Worm (Caenorhabditis elegans) whole organism, late embryonic: Measurements from ENCODE around the gene Y69A2AR.50.
A peak's percentile ranks its signal among the peaks of the same experiment; 100 is the strongest.

Experiments
- C08G9.2 ChIP-seq: sonication (generic microtip); optimal IDR thresholded peaks from 2 replicates; lab custom pipeline; 2016; ENCODE audit warnings: mild to moderate bottlenecking, missing genetic modification characterization, moderate library complexity, missing compliant biosample characterization
- C38D4.7 ChIP-seq: fragments of 200-800 bp; sonication (Bioruptor generic); optimal IDR thresholded peaks from 2 replicates; lab custom pipeline; 2018; ENCODE audit warnings: mild to moderate bottlenecking, missing genetic modification characterization, moderate library complexity, missing compliant biosample characterization
- K02D7.2 ChIP-seq: sonication (generic microtip); optimal IDR thresholded peaks from 2 replicates; lab custom pipeline; 2017; ENCODE audit warnings: mild to moderate bottlenecking, missing genetic modification characterization, missing compliant biosample characterization
- K09A11.1 ChIP-seq: sonication (generic microtip); optimal IDR thresholded peaks from 2 replicates; lab custom pipeline; 2017; ENCODE audit warnings: antibody characterized with exemption, mild to moderate bottlenecking, missing genetic modification characterization, missing compliant biosample characterization; ENCODE audit not compliant: insufficient read depth
- T23F11.4 ChIP-seq: fragments of 200-800 bp; sonication (Bioruptor generic); optimal IDR thresholded peaks from 2 replicates; lab custom pipeline; 2018; ENCODE audit warnings: mild to moderate bottlenecking, missing genetic modification characterization, missing compliant biosample characterization
- Y22D7AL.16 ChIP-seq: sonication (generic microtip); optimal IDR thresholded peaks from 2 replicates; lab custom pipeline; 2016; ENCODE audit warnings: missing genetic modification characterization, missing compliant biosample characterization
- ama-1 ChIP-seq: fragments of 150-350 bp; optimal IDR thresholded peaks from 2 replicates; lab custom pipeline; 2014
- ceh-18 ChIP-seq: sonication (generic microtip); optimal IDR thresholded peaks from 2 replicates; lab custom pipeline; 2016; ENCODE audit warnings: missing genetic modification characterization, missing compliant biosample characterization
- ceh-22 ChIP-seq: sonication (generic microtip); optimal IDR thresholded peaks from 2 replicates; lab custom pipeline; 2017; ENCODE audit warnings: missing biosample characterization, missing genetic modification characterization
- ceh-24 ChIP-seq: sonication (generic microtip); optimal IDR thresholded peaks from 2 replicates; lab custom pipeline; 2016; ENCODE audit warnings: mild to moderate bottlenecking, missing genetic modification characterization, missing compliant biosample characterization
- ceh-31 ChIP-seq: sonication (generic microtip); optimal IDR thresholded peaks from 2 replicates; lab custom pipeline; 2016; ENCODE audit warnings: missing genetic modification characterization, missing compliant biosample characterization
- ceh-34 ChIP-seq: sonication (generic microtip); optimal IDR thresholded peaks from 2 replicates; lab custom pipeline; 2016; ENCODE audit warnings: mild to moderate bottlenecking, missing genetic modification characterization, missing compliant biosample characterization
- ceh-48 ChIP-seq: sonication (generic microtip); optimal IDR thresholded peaks from 2 replicates; lab custom pipeline; 2016; ENCODE audit warnings: missing genetic modification characterization, inconsistent platforms, missing compliant biosample characterization
- ceh-6 ChIP-seq: fragments of 200-800 bp; sonication (Bioruptor generic); optimal IDR thresholded peaks from 2 replicates; lab custom pipeline; 2018; ENCODE audit warnings: mild to moderate bottlenecking, missing genetic modification characterization, missing compliant biosample characterization
- ceh-9 ChIP-seq: sonication (generic microtip); optimal IDR thresholded peaks from 2 replicates; lab custom pipeline; 2016; ENCODE audit warnings: mild to moderate bottlenecking, missing genetic modification characterization, inconsistent platforms, missing compliant biosample characterization
- che-1 ChIP-seq: sonication (generic microtip); optimal IDR thresholded peaks from 2 replicates; lab custom pipeline; 2016; ENCODE audit warnings: mild to moderate bottlenecking, missing genetic modification characterization, missing compliant biosample characterization
- dve-1 ChIP-seq: sonication (generic microtip); optimal IDR thresholded peaks from 2 replicates; lab custom pipeline; 2017; ENCODE audit warnings: antibody characterized with exemption, mild to moderate bottlenecking, missing genetic modification characterization, missing compliant biosample characterization
- elt-2 ChIP-seq: sonication (generic microtip); optimal IDR thresholded peaks from 2 replicates; lab custom pipeline; 2016; ENCODE audit warnings: missing genetic modification reagents, missing genetic modification characterization, missing compliant biosample characterization
- elt-4 ChIP-seq: sonication (generic microtip); optimal IDR thresholded peaks from 2 replicates; lab custom pipeline; 2016; ENCODE audit warnings: missing genetic modification characterization, missing compliant biosample characterization
- fax-1 ChIP-seq: sonication (generic microtip); optimal IDR thresholded peaks from 2 replicates; lab custom pipeline; 2016; ENCODE audit warnings: missing genotype, missing genetic modification characterization, missing compliant biosample characterization
- fkh-10 ChIP-seq: fragments of 150-350 bp; optimal IDR thresholded peaks from 2 replicates; lab custom pipeline; 2014; ENCODE audit warnings: missing biosample characterization, missing genetic modification reagents, missing genetic modification characterization
- hlh-13 ChIP-seq: fragments of 200-800 bp; sonication (Bioruptor generic); optimal IDR thresholded peaks from 2 replicates; lab custom pipeline; 2018; ENCODE audit warnings: mild to moderate bottlenecking, missing genetic modification characterization, missing compliant biosample characterization
- hlh-15 ChIP-seq: sonication (generic microtip); optimal IDR thresholded peaks from 2 replicates; lab custom pipeline; 2016; ENCODE audit warnings: missing genetic modification characterization, missing compliant biosample characterization
- hlh-30 ChIP-seq: sonication (generic microtip); optimal IDR thresholded peaks from 2 replicates; lab custom pipeline; 2017; ENCODE audit warnings: antibody characterized with exemption, missing genetic modification characterization, missing compliant biosample characterization; ENCODE audit not compliant: insufficient read depth
- lin-11 ChIP-seq: fragments of 200-800 bp; sonication (Bioruptor generic); optimal IDR thresholded peaks from 2 replicates; lab custom pipeline; 2018; ENCODE audit warnings: mild to moderate bottlenecking, missing genetic modification characterization, missing compliant biosample characterization
- madf-2 ChIP-seq: sonication (generic microtip); optimal IDR thresholded peaks from 2 replicates; lab custom pipeline; 2017; ENCODE audit warnings: missing genetic modification characterization, missing compliant biosample characterization
- mec-3 ChIP-seq: sonication (generic microtip); optimal IDR thresholded peaks from 2 replicates; lab custom pipeline; 2016; ENCODE audit warnings: borderline replicate concordance, missing genetic modification characterization, missing compliant biosample characterization
- nhr-11 ChIP-seq: fragments of 150-350 bp; optimal IDR thresholded peaks from 2 replicates; lab custom pipeline; 2014; ENCODE audit warnings: missing biosample characterization, missing genetic modification characterization
- nhr-232 ChIP-seq: sonication (generic microtip); optimal IDR thresholded peaks from 2 replicates; lab custom pipeline; 2016; ENCODE audit warnings: missing genetic modification characterization, missing compliant biosample characterization
- npax-4 ChIP-seq: sonication (generic microtip); optimal IDR thresholded peaks from 2 replicates; lab custom pipeline; 2016; ENCODE audit warnings: missing genetic modification characterization, missing compliant biosample characterization
- odd-2 ChIP-seq: sonication (generic microtip); optimal IDR thresholded peaks from 2 replicates; lab custom pipeline; 2017; ENCODE audit warnings: antibody characterized with exemption, mild to moderate bottlenecking, missing genetic modification characterization, missing compliant biosample characterization
- pat-9 ChIP-seq: fragments of 200-800 bp; sonication (Bioruptor generic); optimal IDR thresholded peaks from 2 replicates; lab custom pipeline; 2018; ENCODE audit warnings: mild to moderate bottlenecking, missing genetic modification characterization, moderate library complexity, missing compliant biosample characterization
- pha-4 ChIP-seq: fragments of 150-350 bp; optimal IDR thresholded peaks from 2 replicates; lab custom pipeline; 2018; ENCODE audit warnings: missing biosample characterization, missing genetic modification reagents, missing genetic modification characterization
- pqm-1 ChIP-seq: sonication (generic microtip); optimal IDR thresholded peaks from 2 replicates; lab custom pipeline; 2016; ENCODE audit warnings: missing genetic modification characterization, missing compliant biosample characterization
- pros-1 ChIP-seq: fragments of 150-350 bp; optimal IDR thresholded peaks from 2 replicates; lab custom pipeline; 2014; ENCODE audit warnings: missing biosample characterization, missing genetic modification reagents, missing genetic modification characterization
- ref-2 ChIP-seq: sonication (generic microtip); optimal IDR thresholded peaks from 2 replicates; lab custom pipeline; 2016; ENCODE audit warnings: missing genetic modification characterization, missing compliant biosample characterization
- sdc-2 ChIP-seq: sonication (generic microtip); optimal IDR thresholded peaks from 2 replicates; lab custom pipeline; 2016; ENCODE audit warnings: missing genotype, missing genetic modification characterization, missing compliant biosample characterization
- sox-4 ChIP-seq: sonication (generic microtip); optimal IDR thresholded peaks from 2 replicates; lab custom pipeline; 2017; ENCODE audit warnings: mild to moderate bottlenecking, missing genetic modification characterization, inconsistent platforms, missing compliant biosample characterization
- tbx-7 ChIP-seq: sonication (generic microtip); optimal IDR thresholded peaks from 2 replicates; lab custom pipeline; 2016; ENCODE audit warnings: missing genotype, missing genetic modification characterization, missing compliant biosample characterization
- ttx-3 ChIP-seq: sonication (generic microtip); optimal IDR thresholded peaks from 2 replicates; lab custom pipeline; 2016; ENCODE audit warnings: missing genetic modification reagents, missing genetic modification characterization, missing compliant biosample characterization
- unc-3 ChIP-seq, 2 experiments: fragments of 200-800 bp in 1 of 2; sonication (Bioruptor generic) in 1 of 2; sonication (generic microtip) in 1 of 2; conservative IDR thresholded peaks in 1 of 2; optimal IDR thresholded peaks in 1 of 2; 2 replicates each; pipeline versions ENCODE4 v1.3.6 to Lab custom; 2016 to 2022; ENCODE audit warnings: missing compliant biosample characterization in 2 of 2, missing genetic modification characterization in 2 of 2, missing genetic modification reagents in 1 of 2
- unc-42 ChIP-seq: sonication (generic microtip); optimal IDR thresholded peaks from 2 replicates; lab custom pipeline; 2016; ENCODE audit warnings: missing genotype, missing genetic modification characterization, missing compliant biosample characterization
- unc-55 ChIP-seq: sonication (generic microtip); optimal IDR thresholded peaks from 2 replicates; lab custom pipeline; 2017; ENCODE audit warnings: missing biosample characterization, missing genetic modification reagents, missing genetic modification characterization
- unc-86 ChIP-seq: sonication (generic microtip); optimal IDR thresholded peaks from 2 replicates; lab custom pipeline; 2016; ENCODE audit warnings: missing genetic modification characterization, missing compliant biosample characterization
- zip-5 ChIP-seq: sonication (generic microtip); optimal IDR thresholded peaks from 2 replicates; lab custom pipeline; 2016; ENCODE audit warnings: missing genetic modification characterization, missing compliant biosample characterization
- ztf-16 ChIP-seq: sonication (generic microtip); optimal IDR thresholded peaks from 2 replicates; lab custom pipeline; 2017; ENCODE audit warnings: missing genetic modification characterization, missing compliant biosample characterization

Y69A2AR.50 gene

DNA sequence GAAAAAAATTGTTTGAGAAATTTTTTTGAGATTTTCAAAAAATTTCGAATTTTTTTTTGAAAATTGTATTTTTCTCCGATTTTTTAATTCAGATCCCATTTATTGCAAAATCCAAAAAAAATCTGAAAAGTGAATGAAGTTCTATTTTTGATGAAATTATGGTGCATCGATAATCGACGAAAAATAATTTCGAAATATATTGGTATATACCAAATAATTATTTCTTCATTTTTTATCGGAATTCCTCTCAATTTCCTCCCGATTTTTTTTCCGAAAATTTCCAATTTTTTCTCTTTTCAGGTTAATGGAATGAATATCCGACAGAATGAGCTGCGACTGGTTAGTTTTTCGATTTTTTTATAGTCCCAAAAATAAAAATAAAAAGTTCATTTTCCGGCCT, 38.7 kb downstream of the Y69A2AR.50 start, which contains the start of gene epg-9:
TSS of gene epg-9 (plus strand) at position 301 of the 400 bp plus-strand sequence.
- no peak for TF ChIP-seq ztf-16 (tag; lab: Kevin White, UChicago)
- no peak for TF ChIP-seq ceh-31 (tag; lab: Kevin White, UChicago)
- TF ChIP-seq unc-55 (GFP tag; lab: Kevin White, UChicago), result no peak
- no peak for TF ChIP-seq npax-4 (tag; lab: Kevin White, UChicago)
- no peak for TF ChIP-seq unc-3 (GFP tag; conservative IDR thresholded peaks at IDR 0.05; lab: Robert Waterston, UW)
- no peak for TF ChIP-seq unc-3 (tag; optimal IDR thresholded peaks at IDR 0.05; lab: Kevin White, UChicago)
- no peak for TF ChIP-seq tbx-7 (tag; lab: Kevin White, UChicago)
- no peak for TF ChIP-seq ceh-6 (GFP tag; lab: Kevin White, UChicago)
- no peak for TF ChIP-seq mec-3 (tag; lab: Kevin White, UChicago)
- TF ChIP-seq C08G9.2 (tag; lab: Kevin White, UChicago), result no peak
- TF ChIP-seq sox-4 (tag; lab: Kevin White, UChicago), result no peak
- TF ChIP-seq sdc-2 (tag; lab: Kevin White, UChicago), result no peak
- TF ChIP-seq ceh-22 (tag; lab: Kevin White, UChicago), result no peak
- TF ChIP-seq ceh-48 (tag; lab: Kevin White, UChicago), result no peak
- no peak for TF ChIP-seq ceh-9 (tag; lab: Kevin White, UChicago)
- TF ChIP-seq unc-86 (tag; lab: Kevin White, UChicago), result no peak

DNA sequence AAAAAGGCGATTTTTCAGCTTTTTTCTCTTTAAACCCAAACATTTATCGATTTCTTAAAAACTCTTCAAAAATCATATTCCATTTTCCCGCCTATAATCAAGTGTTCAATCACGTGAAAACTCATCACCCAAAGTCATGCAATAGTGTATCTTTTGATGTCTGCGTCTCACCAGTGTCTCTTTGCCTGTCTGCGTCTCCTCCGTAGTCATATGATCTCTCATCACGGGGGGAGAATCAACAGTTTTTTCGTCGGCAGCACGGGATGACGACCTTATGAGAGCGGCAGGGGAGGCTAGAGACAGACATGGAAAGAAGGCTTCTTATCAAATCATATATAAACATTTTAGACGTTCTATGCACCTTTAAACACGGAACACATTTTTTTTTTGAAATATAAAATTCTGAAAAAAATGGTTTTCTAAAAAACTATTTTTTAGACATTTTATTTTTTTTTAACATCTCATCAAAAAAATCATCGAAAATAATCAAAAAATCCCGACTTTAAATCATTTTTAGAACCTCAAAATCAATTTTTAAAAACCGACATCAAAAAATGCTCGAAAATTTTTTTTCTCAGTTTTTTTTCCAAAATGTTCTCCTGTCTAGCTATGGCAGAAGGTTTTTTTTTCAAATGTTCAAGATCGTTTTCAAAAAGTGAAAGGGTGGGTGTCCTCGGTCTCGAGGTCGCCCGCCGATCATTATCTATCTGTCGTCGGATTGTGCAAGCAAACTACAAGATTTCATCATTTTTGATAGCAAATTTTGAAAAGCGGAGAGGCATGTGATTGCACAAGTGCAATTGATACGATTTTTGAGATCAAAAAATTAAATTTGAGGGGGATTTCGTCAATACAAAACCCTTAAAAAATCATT, 40.1 kb downstream of the Y69A2AR.50 start:
- TF ChIP-seq mec-3 (tag; lab: Kevin White, UChicago) (no peak), unc-3 (GFP tag; conservative IDR thresholded peaks at IDR 0.05; lab: Robert Waterston, UW) (no peak), unc-3 (tag; optimal IDR thresholded peaks at IDR 0.05; lab: Kevin White, UChicago) (no peak), T23F11.4 (GFP tag; lab: Kevin White, UChicago) (no peak), lin-11 (tag; lab: Kevin White, UChicago) (no peak), che-1 (tag; lab: Kevin White, UChicago) (no peak), sox-4 (tag; lab: Kevin White, UChicago) (no peak), pat-9 (tag; lab: Kevin White, UChicago) (no peak), fax-1 (tag; lab: Kevin White, UChicago) (no peak), ceh-48 (tag; lab: Kevin White, UChicago) (no peak), ceh-22 (tag; lab: Kevin White, UChicago) (no peak), K09A11.1 (peak; percentile 32), ceh-34 (tag; lab: Kevin White, UChicago) (peak; percentile 43), elt-2 (peak; percentile 69), ceh-18 (tag; lab: Kevin White, UChicago) (peak; percentile 80), ttx-3 (tag; lab: Kevin White, UChicago) (no peak), nhr-232 (tag; lab: Kevin White, UChicago) (no peak), ceh-6 (GFP tag; lab: Kevin White, UChicago) (no peak), hlh-15 (tag; lab: Kevin White, UChicago) (no peak), zip-5 (no peak), madf-2 (tag; lab: Kevin White, UChicago) (no peak), dve-1 (tag; lab: Kevin White, UChicago) (peak; percentile 60), ztf-16 (tag; lab: Kevin White, UChicago) (no peak), pqm-1 (tag; lab: Kevin White, UChicago) (peak; percentile 51), ceh-24 (tag; lab: Kevin White, UChicago) (no peak), pros-1 (tag; lab: Kevin White, UChicago) (peak; percentile 46), hlh-30 (peak; percentile 100), odd-2 (tag; lab: Kevin White, UChicago) (no peak), unc-86 (tag; lab: Kevin White, UChicago) (no peak), pha-4 (no peak), Y22D7AL.16 (tag; lab: Kevin White, UChicago) (no peak), fkh-10 (no peak), unc-42 (tag; lab: Kevin White, UChicago) (no peak), C38D4.7 (GFP tag; lab: Kevin White, UChicago) (no peak), ceh-9 (tag; lab: Kevin White, UChicago) (no peak), C08G9.2 (tag; lab: Kevin White, UChicago) (no peak), nhr-11 (tag; lab: Kevin White, UChicago) (no peak), ref-2 (tag; lab: Kevin White, UChicago) (peak; percentile 57), elt-4 (no peak), K02D7.2 (no peak), ama-1 (lab: Kevin White, UChicago) (no peak), hlh-13 (GFP tag; lab: Kevin White, UChicago) (no peak)
